Fruit fly (Drosophila melanogaster) whole organism, embryonic: ENCODE measurements around the gene CG32192.

ENCODE experiments used
- Ada2b ChIP-seq: fragments of 200-800 bp; sonication (Bioruptor generic); IDR thresholded peaks from 2 replicates; pipeline ENCODE4 v1.3.6; 2022; ENCODE audit warnings: missing biosample characterization, missing genetic modification characterization
- B-H2 ChIP-seq: fragments of 200-800 bp; sonication (Bioruptor generic); optimal IDR thresholded peaks from 2 replicates; lab custom pipeline; 2018; ENCODE audit warnings: missing biosample characterization, mild to moderate bottlenecking, missing genetic modification characterization
- Blimp-1 ChIP-seq: fragments of 200-800 bp; sonication (Bioruptor generic); optimal IDR thresholded peaks from 3 replicates; lab custom pipeline; 2018; ENCODE audit warnings: missing biosample characterization, missing genetic modification characterization, mild to moderate bottlenecking, moderate library complexity, missing genetic modification reagents
- CG11695 ChIP-seq: fragments of 200-800 bp; sonication (Bioruptor generic); IDR thresholded peaks from 3 replicates; pipeline ENCODE4 v1.3.6; 2022; ENCODE audit warnings: missing biosample characterization, missing genetic modification characterization
- CG11723 ChIP-seq: fragments of 200-800 bp; sonication (Bioruptor generic); optimal IDR thresholded peaks from 2 replicates; lab custom pipeline; 2017; ENCODE audit warnings: missing biosample characterization, mild to moderate bottlenecking, missing genetic modification characterization
- CG15011 ChIP-seq: fragments of 200-800 bp; sonication (Bioruptor generic); optimal IDR thresholded peaks from 3 replicates; lab custom pipeline; 2018; ENCODE audit warnings: missing biosample characterization, mild to moderate bottlenecking, missing genetic modification characterization
- CG17612 ChIP-seq: fragments of 200-800 bp; sonication (Bioruptor generic); IDR thresholded peaks from 2 replicates; pipeline ENCODE4 v1.3.6; 2022; ENCODE audit warnings: missing biosample characterization, missing genetic modification characterization
- CG2199 ChIP-seq: fragments of 200-800 bp; sonication (Bioruptor generic); IDR thresholded peaks from 3 replicates; pipeline ENCODE4 v1.3.6; 2022; ENCODE audit warnings: missing biosample characterization, missing genetic modification characterization
- CG3163 ChIP-seq: fragments of 200-800 bp; sonication (Bioruptor generic); optimal IDR thresholded peaks from 3 replicates; lab custom pipeline; 2016; ENCODE audit warnings: missing biosample characterization, missing genetic modification characterization
- CG42726 ChIP-seq: fragments of 200-800 bp; sonication (Bioruptor generic); IDR thresholded peaks from 2 replicates; pipeline ENCODE4 v1.3.6; 2022; ENCODE audit warnings: missing biosample characterization, missing genetic modification characterization; ENCODE audit not compliant: partially characterized antibody
- CG4854 ChIP-seq: fragments of 200-800 bp; sonication (Bioruptor generic); optimal IDR thresholded peaks from 2 replicates; lab custom pipeline; 2016; ENCODE audit warnings: missing biosample characterization, missing genetic modification characterization, inconsistent platforms
- CG6254 ChIP-seq: fragments of 200-800 bp; sonication (Bioruptor generic); optimal IDR thresholded peaks from 3 replicates; lab custom pipeline; 2017; ENCODE audit warnings: mild to moderate bottlenecking, missing biosample characterization, missing genetic modification reagents, missing genetic modification characterization
- CG6272 ChIP-seq: fragments of 200-800 bp; sonication (Bioruptor generic); IDR thresholded peaks from 2 replicates; pipeline ENCODE4 v1.3.6; 2022; ENCODE audit warnings: missing biosample characterization, missing genetic modification characterization
- CG6813 ChIP-seq: fragments of 200-800 bp; sonication (Bioruptor generic); optimal IDR thresholded peaks from 2 replicates; lab custom pipeline; 2017; ENCODE audit warnings: missing biosample characterization, missing genetic modification characterization, mild to moderate bottlenecking, moderate library complexity, missing genetic modification reagents
- CG7928 ChIP-seq: fragments of 200-800 bp; sonication (Bioruptor generic); optimal IDR thresholded peaks from 2 replicates; lab custom pipeline; 2017; ENCODE audit warnings: missing biosample characterization, mild to moderate bottlenecking, missing genetic modification characterization
- CG8089 ChIP-seq: fragments of 200-800 bp; sonication (Bioruptor generic); optimal IDR thresholded peaks from 3 replicates; lab custom pipeline; 2016; ENCODE audit warnings: missing biosample characterization, missing genetic modification characterization
- CG8924 ChIP-seq: fragments of 200-800 bp; optimal IDR thresholded peaks from 3 replicates; lab custom pipeline; 2019; ENCODE audit warnings: missing biosample characterization, mild to moderate bottlenecking, missing genetic modification characterization, moderate library complexity
- ERR ChIP-seq: fragments of 200-800 bp; sonication (Bioruptor generic); optimal IDR thresholded peaks from 2 replicates; lab custom pipeline; 2016; ENCODE audit warnings: missing biosample characterization, missing genetic modification characterization
- Ets65A ChIP-seq: fragments of 200-800 bp; sonication (Bioruptor generic); peaks from one replicate; lab custom pipeline; 2016; ENCODE audit warnings: missing biosample characterization, missing genetic modification characterization
- Hr3 ChIP-seq: fragments of 200-800 bp; sonication (Bioruptor generic); optimal IDR thresholded peaks from 3 replicates; lab custom pipeline; 2016; ENCODE audit warnings: missing biosample characterization, missing genetic modification characterization
- Jarid2 ChIP-seq: fragments of 200-800 bp; sonication (Bioruptor generic); optimal IDR thresholded peaks from 3 replicates; lab custom pipeline; 2017; ENCODE audit warnings: mild to moderate bottlenecking, missing biosample characterization, missing genetic modification reagents, missing genetic modification characterization
- Lpt ChIP-seq: fragments of >200 bp; optimal IDR thresholded peaks from 2 replicates; lab custom pipeline; 2018; ENCODE audit warnings: missing biosample characterization, missing genetic modification characterization
- Nf-YB ChIP-seq: fragments of 200-800 bp; sonication (Bioruptor generic); optimal IDR thresholded peaks from 3 replicates; lab custom pipeline; 2019; ENCODE audit warnings: missing biosample characterization, mild to moderate bottlenecking, missing genetic modification characterization, moderate library complexity
- Pdp1 ChIP-seq, 2 experiments: fragments of 200-800 bp; sonication (Bioruptor generic); optimal IDR thresholded peaks; 3 replicates each; lab custom pipeline; 2016; ENCODE audit warnings: missing biosample characterization in 2 of 2, missing genetic modification characterization in 2 of 2, mild to moderate bottlenecking in 1 of 2, moderate library complexity in 1 of 2
- TFAM ChIP-seq: fragments of 200-800 bp; sonication (Bioruptor generic); optimal IDR thresholded peaks from 2 replicates; lab custom pipeline; 2017; ENCODE audit warnings: missing biosample characterization, missing genetic modification characterization, inconsistent platforms
- Tbp ChIP-seq: fragments of >200 bp; optimal IDR thresholded peaks from 2 replicates; lab custom pipeline; 2018; ENCODE audit warnings: missing biosample characterization, missing genetic modification characterization
- al ChIP-seq: fragments of 200-800 bp; sonication (Bioruptor generic); IDR thresholded peaks from 2 replicates; pipeline ENCODE4 v1.3.6; 2022; ENCODE audit warnings: missing biosample characterization, missing genetic modification characterization
- chinmo ChIP-seq: fragments of 200-800 bp; sonication (Bioruptor generic); IDR thresholded peaks from 4 replicates; pipeline ENCODE4 v1.3.6; 2022; ENCODE audit warnings: missing biosample characterization, missing genetic modification characterization; ENCODE audit not compliant: partially characterized antibody
- crol ChIP-seq: fragments of 200-800 bp; sonication (Bioruptor generic); IDR thresholded peaks from 2 replicates; pipeline ENCODE4 v1.3.6; 2022; ENCODE audit warnings: missing biosample characterization, missing genetic modification characterization
- dati ChIP-seq: fragments of 200-800 bp; sonication (Bioruptor generic); IDR thresholded peaks from 2 replicates; pipeline ENCODE4 v1.3.6; 2022; ENCODE audit warnings: missing biosample characterization, missing genetic modification characterization
- ewg ChIP-seq: fragments of 200-800 bp; sonication (Bioruptor generic); optimal IDR thresholded peaks from 3 replicates; lab custom pipeline; 2017; ENCODE audit warnings: mild to moderate bottlenecking, missing biosample characterization, missing genetic modification reagents, missing genetic modification characterization
- ftz-f1 ChIP-seq: fragments of 200-800 bp; sonication (Bioruptor generic); optimal IDR thresholded peaks from 2 replicates; lab custom pipeline; 2016; ENCODE audit warnings: missing biosample characterization, missing genetic modification characterization
- maf-S ChIP-seq: fragments of 200-800 bp; sonication (Bioruptor generic); optimal IDR thresholded peaks from 2 replicates; lab custom pipeline; 2016; ENCODE audit warnings: missing biosample characterization, missing genetic modification characterization
- nau ChIP-seq: fragments of 200-800 bp; sonication (Bioruptor generic); optimal IDR thresholded peaks from 3 replicates; lab custom pipeline; 2017; ENCODE audit warnings: missing biosample characterization, mild to moderate bottlenecking, missing genetic modification characterization, missing genetic modification reagents
- nerfin-1 ChIP-seq: fragments of 200-800 bp; sonication (Bioruptor generic); optimal IDR thresholded peaks from 3 replicates; lab custom pipeline; 2019; ENCODE audit warnings: missing biosample characterization, mild to moderate bottlenecking, missing genetic modification characterization, moderate library complexity
- org-1 ChIP-seq: fragments of 200-800 bp; sonication (Bioruptor generic); optimal IDR thresholded peaks from 2 replicates; lab custom pipeline; 2017; ENCODE audit warnings: missing biosample characterization, missing genetic modification characterization
- prd ChIP-seq, 3 experiments: fragments of >200 bp in 2 of 3; fragments of 200-800 bp in 1 of 3; sonication (Bioruptor generic) in 1 of 3; optimal IDR thresholded peaks in 2 of 3; IDR thresholded peaks in 1 of 3; 2 replicates in 2 of 3; 3 replicates in 1 of 3; pipeline versions ENCODE4 v1.3.6 to Lab custom; 2017 to 2022; ENCODE audit warnings: missing biosample characterization in 1 of 3, missing genetic modification characterization in 1 of 3
- pzg ChIP-seq: fragments of 200-800 bp; sonication (Bioruptor generic); optimal IDR thresholded peaks from 3 replicates; lab custom pipeline; 2018; ENCODE audit warnings: missing biosample characterization, mild to moderate bottlenecking, missing genetic modification characterization, moderate library complexity
- scrt ChIP-seq: fragments of 200-800 bp; sonication (Bioruptor generic); optimal IDR thresholded peaks from 2 replicates; lab custom pipeline; 2018; ENCODE audit warnings: missing biosample characterization, mild to moderate bottlenecking, missing genetic modification characterization, moderate library complexity
- slbo ChIP-seq: fragments of 200-800 bp; sonication (Bioruptor generic); IDR thresholded peaks from 2 replicates; pipeline ENCODE4 v1.3.6; 2022; ENCODE audit warnings: missing biosample characterization, missing genetic modification characterization
- z ChIP-seq: fragments of 200-800 bp; sonication (Bioruptor generic); IDR thresholded peaks from 3 replicates; pipeline ENCODE4 v1.3.6; 2022; ENCODE audit warnings: missing biosample characterization, missing genetic modification characterization
- zfh1 ChIP-seq: fragments of 200-800 bp; sonication (Bioruptor generic); IDR thresholded peaks from 3 replicates; pipeline ENCODE4 v1.3.6; 2022; ENCODE audit warnings: missing biosample characterization, missing genetic modification characterization

CG32192 gene

dm6 chr3L:18003054-18003871, 36.9 kb upstream of the CG32192 start (continued):
- TF ChIP-seq Tbp (GFP tag; lab: Kevin White, UChicago) (no peak), CG15011 (peak; percentile 5), CG4854 (GFP tag; lab: Kevin White, UChicago) (no peak), CG6813 (GFP tag; lab: Kevin White, UChicago) (peak; percentile 41), Jarid2 (no peak), CG3163 (GFP tag; lab: Kevin White, UChicago) (no peak), TFAM (no peak), CG6272 (GFP tag; lab: Robert Waterston, UW) (no peak), ewg (no peak), CG42726 (GFP tag; lab: Robert Waterston, UW) (no peak), CG7928 (no peak)

- TF ChIP-seq org-1 (GFP tag; lab: Kevin White, UChicago): no peak
- TF ChIP-seq CG8924 (tag; lab: Kevin White, UChicago): no peak
- peak in 1 of 2 experiments; percentile 91 for TF ChIP-seq Pdp1 (GFP tag; optimal IDR thresholded peaks at IDR 0.05; lab: Kevin White, UChicago)
- TF ChIP-seq ftz-f1 (GFP tag; lab: Kevin White, UChicago): peak; percentile 7
Measured at dm6 chr3L:18003872-18004149, 36.3 kb upstream of the CG32192 start.

- TF ChIP-seq Hr3 (GFP tag; lab: Kevin White, UChicago): no peak
- no peak for TF ChIP-seq nerfin-1 (tag; lab: Kevin White, UChicago)
- TF ChIP-seq Blimp-1 (GFP tag; lab: Kevin White, UChicago): no peak
- peak; percentile 53 for TF ChIP-seq Ets65A (GFP tag; lab: Kevin White, UChicago)
- TF ChIP-seq CG6254 (GFP tag; lab: Kevin White, UChicago): no peak
- TF ChIP-seq chinmo (GFP tag; lab: Robert Waterston, UW): 0 out of 4 replicates have a peak, but pooled peaks have one; percentile 10
- no peak for TF ChIP-seq ERR (GFP tag; lab: Kevin White, UChicago)
- peak; percentile 55; the same call in 1 of the 2 replicates for TF ChIP-seq crol (GFP tag; lab: Robert Waterston, UW)
- no peak for TF ChIP-seq CG8924 (tag; lab: Kevin White, UChicago)
- no peak for TF ChIP-seq CG8089
- TF ChIP-seq maf-S (GFP tag; lab: Kevin White, UChicago): no peak
- peak; percentile 89 for TF ChIP-seq z (GFP tag; lab: Robert Waterston, UW)
- no peak for TF ChIP-seq slbo (GFP tag; lab: Robert Waterston, UW)
- no peak for TF ChIP-seq Nf-YB (GFP tag; lab: Kevin White, UChicago)
- TF ChIP-seq dati: no peak
- no peak for TF ChIP-seq CG17612 (GFP tag; lab: Robert Waterston, UW)
- no peak for TF ChIP-seq zfh1
- TF ChIP-seq CG11723 (GFP tag; lab: Kevin White, UChicago): no peak
- TF ChIP-seq CG6813 (GFP tag; lab: Kevin White, UChicago): no peak
- TF ChIP-seq CG2199 (GFP tag; lab: Robert Waterston, UW): 0 out of 3 replicates have a peak, but pooled peaks have one; percentile 52
- TF ChIP-seq scrt: no peak
- TF ChIP-seq CG11695 (GFP tag; lab: Robert Waterston, UW): no peak
- TF ChIP-seq Lpt: no peak
- no peak for TF ChIP-seq prd (optimal IDR thresholded peaks at IDR 0.05; lab: Kevin White, UChicago)
- TF ChIP-seq prd (GFP tag; IDR thresholded peaks at IDR 0.05; lab: Robert Waterston, UW): no peak
- no peak for TF ChIP-seq CG42726 (GFP tag; lab: Robert Waterston, UW)
- TF ChIP-seq pzg (GFP tag; lab: Kevin White, UChicago): no peak
- no peak for TF ChIP-seq Ada2b (GFP tag; lab: Robert Waterston, UW)
- TF ChIP-seq B-H2 (GFP tag; lab: Kevin White, UChicago): no peak
- TF ChIP-seq al (GFP tag; lab: Robert Waterston, UW): no peak
- TF ChIP-seq nau (GFP tag; lab: Kevin White, UChicago): no peak
Measured at dm6 chr3L:18004544-18005054, 35.5 kb upstream of the CG32192 start.
